Fruit fly (Drosophila melanogaster): Measurements from ENCODE around the gene crol.

Gene crol

dm6 chr2L:11839612-11840011, 30.4 kb upstream of the crol start, which contains the start of gene Sfp33A3:
Gene Sfp33A3, plus strand, starts transcription at chr2L:11839912.
- TF ChIP-seq CG15336 (GFP tag; IDR thresholded peaks at IDR 0.05): no peak
- no peak for TF ChIP-seq fd85E (GFP tag; optimal IDR thresholded peaks at IDR 0.05)
- no peak for TF ChIP-seq Sox102F (GFP tag; optimal IDR thresholded peaks at IDR 0.05)
- TF ChIP-seq CG3919 (GFP tag; optimal IDR thresholded peaks at IDR 0.05): no peak
- no peak for TF ChIP-seq topi (GFP tag; optimal IDR thresholded peaks at IDR 0.05)
- no peak for TF ChIP-seq Hr39 (GFP tag; optimal IDR thresholded peaks at IDR 0.05)
- TF ChIP-seq CG6854 (GFP tag; optimal IDR thresholded peaks at IDR 0.05): no peak
- no peak for TF ChIP-seq dsx (GFP tag; optimal IDR thresholded peaks at IDR 0.05; ENCODE audit: poor library complexity, severe bottlenecking)
- no peak for TF ChIP-seq achi (GFP tag; optimal IDR thresholded peaks at IDR 0.05)
- TF ChIP-seq Ets96B (tag; optimal IDR thresholded peaks at IDR 0.05): no peak
- TF ChIP-seq dac (GFP tag; optimal IDR thresholded peaks at IDR 0.05): no peak
- no peak for TF ChIP-seq Sox14 (GFP tag; optimal IDR thresholded peaks at IDR 0.05)
- TF ChIP-seq Ets21C (GFP tag; optimal IDR thresholded peaks at IDR 0.05): no peak
- no peak for TF ChIP-seq Eip78C (GFP tag)
- TF ChIP-seq CG11762 (GFP tag; optimal IDR thresholded peaks at IDR 0.05; ENCODE audit: insufficient read depth): no peak

dm6 chr2L:11837413-11837812, 28.2 kb upstream of the crol start, which contains the start of gene Sfp33A2:
Gene Sfp33A2, plus strand, starts transcription at chr2L:11837713.
- no peak for TF ChIP-seq CG11762 (GFP tag; optimal IDR thresholded peaks at IDR 0.05; ENCODE audit: insufficient read depth)
- TF ChIP-seq Sox15 (GFP tag; optimal IDR thresholded peaks at IDR 0.05): no peak
- no peak for TF ChIP-seq CG10669 (GFP tag; optimal IDR thresholded peaks at IDR 0.05)
- TF ChIP-seq CG6854 (GFP tag; optimal IDR thresholded peaks at IDR 0.05): no peak
- no peak for TF ChIP-seq Met (GFP tag; optimal IDR thresholded peaks at IDR 0.05)
- TF ChIP-seq Hr4 (GFP tag; optimal IDR thresholded peaks at IDR 0.05): no peak
- no peak for TF ChIP-seq Blimp-1 (GFP tag; optimal IDR thresholded peaks at IDR 0.05)
- no peak for TF ChIP-seq CG10631 (GFP tag; optimal IDR thresholded peaks at IDR 0.05)
- TF ChIP-seq Hr38 (GFP tag; optimal IDR thresholded peaks at IDR 0.05): no peak
- no peak for TF ChIP-seq fkh (GFP tag; optimal IDR thresholded peaks at IDR 0.05)
- TF ChIP-seq CG9139 (GFP tag; optimal IDR thresholded peaks at IDR 0.05): no peak
- no peak for TF ChIP-seq Hr39 (GFP tag; optimal IDR thresholded peaks at IDR 0.05)
- TF ChIP-seq salr (GFP tag; optimal IDR thresholded peaks at IDR 0.05): no peak
- no peak for TF ChIP-seq vri (GFP tag; optimal IDR thresholded peaks at IDR 0.05)

- TF ChIP-seq fd59A (GFP tag; optimal IDR thresholded peaks at IDR 0.05): no peak
- TF ChIP-seq Blimp-1 (GFP tag; optimal IDR thresholded peaks at IDR 0.05): no peak
- no peak for TF ChIP-seq Smox (GFP tag; optimal IDR thresholded peaks at IDR 0.05)
- no peak for TF ChIP-seq CG6276 (GFP tag; optimal IDR thresholded peaks at IDR 0.05)
- TF ChIP-seq CG7368 (GFP tag; optimal IDR thresholded peaks at IDR 0.05): no peak
- TF ChIP-seq Sox102F (GFP tag; optimal IDR thresholded peaks at IDR 0.05): no peak
- TF ChIP-seq lz (GFP tag; optimal IDR thresholded peaks at IDR 0.05): no peak
- TF ChIP-seq dac (GFP tag; optimal IDR thresholded peaks at IDR 0.05): no peak
- no peak for TF ChIP-seq net (GFP tag; optimal IDR thresholded peaks at IDR 0.05)
- TF ChIP-seq CG11902 (GFP tag; optimal IDR thresholded peaks at IDR 0.05): no peak
- no peak for TF ChIP-seq CG8319 (GFP tag; optimal IDR thresholded peaks at IDR 0.05)
- TF ChIP-seq acj6 (GFP tag; optimal IDR thresholded peaks at IDR 0.05): no peak
- no peak for TF ChIP-seq Ets21C (GFP tag; optimal IDR thresholded peaks at IDR 0.05)
- no peak for TF ChIP-seq CG10631 (GFP tag; optimal IDR thresholded peaks at IDR 0.05)
- no peak for TF ChIP-seq salr (GFP tag; optimal IDR thresholded peaks at IDR 0.05)
- no peak for TF ChIP-seq Hr39 (GFP tag; optimal IDR thresholded peaks at IDR 0.05)
- TF ChIP-seq pdm3 (GFP tag; optimal IDR thresholded peaks at IDR 0.05): no peak
- TF ChIP-seq CG9139 (GFP tag; optimal IDR thresholded peaks at IDR 0.05): no peak
- TF ChIP-seq CG6163 (GFP tag; IDR thresholded peaks at IDR 0.05): no peak
Measured at dm6 chr2L:11836943-11837342, 27.7 kb upstream of the crol start, which contains the start of gene Sfp33A4. Gene Sfp33A4, plus strand, starts transcription at chr2L:11837243.

- TF ChIP-seq dac (GFP tag; optimal IDR thresholded peaks at IDR 0.05) (no peak), vri (GFP tag; optimal IDR thresholded peaks at IDR 0.05) (no peak), Ets96B (tag; optimal IDR thresholded peaks at IDR 0.05) (no peak), Eip78C (GFP tag) (no peak), Blimp-1 (GFP tag; optimal IDR thresholded peaks at IDR 0.05) (no peak), fkh (GFP tag; optimal IDR thresholded peaks at IDR 0.05) (no peak), CG11294 (GFP tag; IDR thresholded peaks at IDR 0.05) (no peak), svp (GFP tag) (no peak), achi (GFP tag; optimal IDR thresholded peaks at IDR 0.05) (no peak), Sox15 (GFP tag; optimal IDR thresholded peaks at IDR 0.05) (no peak), pdm3 (GFP tag; optimal IDR thresholded peaks at IDR 0.05) (no peak), CG11902 (GFP tag; optimal IDR thresholded peaks at IDR 0.05) (no peak), OdsH (GFP tag; optimal IDR thresholded peaks at IDR 0.05) (no peak), salr (GFP tag; optimal IDR thresholded peaks at IDR 0.05) (no peak), Hr39 (GFP tag; optimal IDR thresholded peaks at IDR 0.05) (no peak), CG8632 (GFP tag; optimal IDR thresholded peaks at IDR 0.05) (no peak), Lpt (GFP tag; optimal IDR thresholded peaks at IDR 0.05) (no peak), CG8319 (GFP tag; optimal IDR thresholded peaks at IDR 0.05) (no peak)
Measured at dm6 chr2L:11834308-11834707, 25.1 kb upstream of the crol start, which contains the start of gene CG45012. Gene CG45012, plus strand, starts transcription at chr2L:11834608.
